Fruit fly (Drosophila melanogaster) Kc167 (cell line): ENCODE data around the gene CG11584.

Experiments used
- Myc ChIP-seq: fragments of >200 bp; optimal IDR thresholded peaks from 2 replicates; lab custom pipeline; 2017; ENCODE audit warnings: missing external identifiers
- h ChIP-seq: fragments of >200 bp; optimal IDR thresholded peaks from 3 replicates; lab custom pipeline; 2018; ENCODE audit warnings: missing external identifiers
- insv ChIP-seq: fragments of >200 bp; optimal IDR thresholded peaks from 3 replicates; lab custom pipeline; 2018; ENCODE audit warnings: missing external identifiers
- psq ChIP-seq: fragments of >200 bp; optimal IDR thresholded peaks from 2 replicates; lab custom pipeline; 2017; ENCODE audit warnings: missing external identifiers
- ttk ChIP-seq: sonication (Bioruptor generic); optimal IDR thresholded peaks from 2 replicates; lab custom pipeline; 2017; ENCODE audit warnings: missing external identifiers

- TF ChIP-seq insv (no peak), h (lab: Kevin White, UChicago) (no peak), psq (lab: Kevin White, UChicago) (no peak), ttk (lab: Kevin White, UChicago) (no peak), Myc (no peak)
These were observed 40.4 kb downstream of the CG11584 start for dm6 chrX:14221182-14221581.
